Worm (Caenorhabditis elegans) whole organism, young adult: ENCODE measurements around the gene B0432.10.

Experiments
- Y67H2A.10 ChIP-seq: fragments of 200-800 bp; sonication (Bioruptor generic); conservative IDR thresholded peaks from 2 replicates; pipeline ENCODE4 v1.3.6; 2022; ENCODE audit warnings: missing genetic modification reagents, missing genetic modification characterization, missing compliant biosample characterization
- dpl-1 ChIP-seq: fragments of 150-350 bp; optimal IDR thresholded peaks from 2 replicates; lab custom pipeline; 2014; ENCODE audit warnings: missing biosample characterization, missing genetic modification reagents, missing genetic modification characterization
- ztf-25 ChIP-seq: fragments of 200-800 bp; sonication (Bioruptor generic); IDR thresholded peaks from 2 replicates; pipeline ENCODE4 v1.3.6; 2022; ENCODE audit warnings: missing genetic modification reagents, missing genetic modification characterization, missing compliant biosample characterization
- ztf-28 ChIP-seq: fragments of 200-800 bp; sonication (Bioruptor generic); IDR thresholded peaks from 2 replicates; pipeline ENCODE4 v1.3.6; 2022; ENCODE audit warnings: missing genetic modification reagents, missing genetic modification characterization, missing compliant biosample characterization

ce11 chrII:299684-300083 is 13.6 kb upstream of the B0432.10 start, which contains the start of gene K01A2.6:
- TF ChIP-seq ztf-25: no peak
- TF ChIP-seq ztf-28 (GFP tag; lab: Robert Waterston, UW): no peak
- no peak for TF ChIP-seq dpl-1 (GFP tag; lab: Kevin White, UChicago)
- TF ChIP-seq Y67H2A.10 (GFP tag; lab: Robert Waterston, UW): no peak
